Fruit fly (Drosophila melanogaster) whole organism, embryonic: ENCODE results near the gene Pink1.

ENCODE experiments used
- Atf-2 ChIP-seq: fragments of 200-800 bp; sonication (Bioruptor generic); optimal IDR thresholded peaks from 2 replicates; lab custom pipeline; 2016; ENCODE audit warnings: missing biosample characterization, missing genetic modification characterization
- BtbVII ChIP-seq: fragments of 200-800 bp; sonication (Bioruptor generic); optimal IDR thresholded peaks from 3 replicates; lab custom pipeline; 2017; ENCODE audit warnings: missing biosample characterization, mild to moderate bottlenecking, missing genetic modification characterization
- CG10274 ChIP-seq: fragments of 200-800 bp; sonication (Bioruptor generic); optimal IDR thresholded peaks from 3 replicates; lab custom pipeline; 2017; ENCODE audit warnings: missing biosample characterization, mild to moderate bottlenecking, missing genetic modification characterization
- CG11085 ChIP-seq: fragments of 200-800 bp; sonication (Bioruptor generic); IDR thresholded peaks from 2 replicates; pipeline ENCODE4 v1.3.6; 2022; ENCODE audit warnings: missing biosample characterization, missing genetic modification characterization
- CG12071 ChIP-seq: fragments of 200-800 bp; sonication (Bioruptor generic); optimal IDR thresholded peaks from 3 replicates; lab custom pipeline; 2018; ENCODE audit warnings: missing biosample characterization, mild to moderate bottlenecking, missing genetic modification characterization
- CG16813 ChIP-seq: fragments of 200-800 bp; sonication (Bioruptor generic); IDR thresholded peaks from 3 replicates; pipeline ENCODE4 v1.3.6; 2022; ENCODE audit warnings: missing biosample characterization, missing genetic modification characterization; ENCODE audit not compliant: partially characterized antibody
- CG18599 ChIP-seq: fragments of 200-800 bp; sonication (Bioruptor generic); optimal IDR thresholded peaks from 3 replicates; lab custom pipeline; 2017; ENCODE audit warnings: missing biosample characterization, missing genetic modification characterization, mild to moderate bottlenecking, moderate library complexity, missing genetic modification reagents
- CG2199 ChIP-seq: fragments of 200-800 bp; sonication (Bioruptor generic); IDR thresholded peaks from 3 replicates; pipeline ENCODE4 v1.3.6; 2022; ENCODE audit warnings: missing biosample characterization, missing genetic modification characterization
- CG30431 ChIP-seq: fragments of 200-800 bp; sonication (Bioruptor generic); optimal IDR thresholded peaks from 2 replicates; lab custom pipeline; 2017; ENCODE audit warnings: missing biosample characterization, missing genetic modification characterization
- CG31441 ChIP-seq: fragments of 200-800 bp; sonication (Bioruptor generic); IDR thresholded peaks from 2 replicates; pipeline ENCODE4 v1.3.6; 2022; ENCODE audit warnings: missing biosample characterization, missing genetic modification characterization
- CG3163 ChIP-seq: fragments of 200-800 bp; sonication (Bioruptor generic); optimal IDR thresholded peaks from 3 replicates; lab custom pipeline; 2016; ENCODE audit warnings: missing biosample characterization, missing genetic modification characterization
- CG32772 ChIP-seq: fragments of 200-800 bp; sonication (Bioruptor generic); IDR thresholded peaks from 2 replicates; pipeline ENCODE4 v1.3.6; 2022; ENCODE audit warnings: missing biosample characterization, missing genetic modification characterization
- CG3281 ChIP-seq: fragments of 200-800 bp; sonication (Bioruptor generic); optimal IDR thresholded peaks from 3 replicates; lab custom pipeline; 2017; ENCODE audit warnings: missing biosample characterization, mild to moderate bottlenecking, missing genetic modification characterization
- CG33557 ChIP-seq: fragments of 200-800 bp; sonication (Bioruptor generic); optimal IDR thresholded peaks from 2 replicates; lab custom pipeline; 2019; ENCODE audit warnings: missing biosample characterization, mild to moderate bottlenecking, missing genetic modification characterization, moderate library complexity
- CG5180 ChIP-seq: fragments of 200-800 bp; sonication (Bioruptor generic); optimal IDR thresholded peaks from 3 replicates; lab custom pipeline; 2017; ENCODE audit warnings: missing biosample characterization, missing genetic modification characterization, mild to moderate bottlenecking, moderate library complexity, missing genetic modification reagents
- CG6689 ChIP-seq: fragments of 200-800 bp; sonication (Bioruptor generic); IDR thresholded peaks from 2 replicates; pipeline ENCODE4 v1.3.6; 2022; ENCODE audit warnings: missing biosample characterization, missing genetic modification characterization
- CG7357 ChIP-seq: fragments of 200-800 bp; sonication (Bioruptor generic); IDR thresholded peaks from 3 replicates; pipeline ENCODE4 v1.3.6; 2022; ENCODE audit warnings: missing biosample characterization, missing genetic modification characterization
- CG7928 ChIP-seq: fragments of 200-800 bp; sonication (Bioruptor generic); optimal IDR thresholded peaks from 2 replicates; lab custom pipeline; 2017; ENCODE audit warnings: missing biosample characterization, mild to moderate bottlenecking, missing genetic modification characterization
- CG8089 ChIP-seq: fragments of 200-800 bp; sonication (Bioruptor generic); optimal IDR thresholded peaks from 3 replicates; lab custom pipeline; 2016; ENCODE audit warnings: missing biosample characterization, missing genetic modification characterization
- CG8765 ChIP-seq: fragments of 200-800 bp; sonication (Bioruptor generic); IDR thresholded peaks from 2 replicates; pipeline ENCODE4 v1.3.6; 2022; ENCODE audit warnings: missing biosample characterization, missing genetic modification characterization
- CG9437 ChIP-seq: fragments of 200-800 bp; sonication (Bioruptor generic); optimal IDR thresholded peaks from 2 replicates; lab custom pipeline; 2018; ENCODE audit warnings: missing biosample characterization, mild to moderate bottlenecking, missing genetic modification characterization
- Chrac-16 ChIP-seq: fragments of 200-800 bp; sonication (Bioruptor generic); optimal IDR thresholded peaks from 3 replicates; lab custom pipeline; 2016; ENCODE audit warnings: missing biosample characterization, missing genetic modification characterization
- Dfd ChIP-seq, 2 experiments: fragments of >200 bp; optimal IDR thresholded peaks; 2 replicates each; lab custom pipeline; 2017; ENCODE audit warnings: missing biosample characterization in 2 of 2, missing genetic modification characterization in 2 of 2
- Doc3 ChIP-seq: fragments of 200-800 bp; sonication (Bioruptor generic); IDR thresholded peaks from 3 replicates; pipeline ENCODE4 v1.3.6; 2022; ENCODE audit warnings: missing biosample characterization, missing genetic modification characterization; ENCODE audit not compliant: partially characterized antibody
- E2f2 ChIP-seq: fragments of 200-800 bp; sonication (Bioruptor generic); IDR thresholded peaks from 2 replicates; pipeline ENCODE4 v1.3.6; 2022; ENCODE audit warnings: missing biosample characterization, missing genetic modification characterization
- Myb ChIP-seq: fragments of 200-800 bp; sonication (Bioruptor generic); optimal IDR thresholded peaks from 2 replicates; lab custom pipeline; 2016; ENCODE audit warnings: missing biosample characterization, missing genetic modification characterization
- PHDP ChIP-seq: fragments of 200-800 bp; sonication (Bioruptor generic); optimal IDR thresholded peaks from 3 replicates; lab custom pipeline; 2018; ENCODE audit warnings: missing biosample characterization, mild to moderate bottlenecking, missing genetic modification characterization, moderate library complexity
- Ravus ChIP-seq: fragments of 200-800 bp; sonication (Bioruptor generic); IDR thresholded peaks from 2 replicates; pipeline ENCODE4 v1.3.6; 2022; ENCODE audit warnings: missing biosample characterization, missing genetic modification characterization
- TFAM ChIP-seq: fragments of 200-800 bp; sonication (Bioruptor generic); optimal IDR thresholded peaks from 2 replicates; lab custom pipeline; 2017; ENCODE audit warnings: missing biosample characterization, missing genetic modification characterization, inconsistent platforms
- crol ChIP-seq: fragments of 200-800 bp; sonication (Bioruptor generic); IDR thresholded peaks from 2 replicates; pipeline ENCODE4 v1.3.6; 2022; ENCODE audit warnings: missing biosample characterization, missing genetic modification characterization
- dmrt11E ChIP-seq: fragments of 200-800 bp; sonication (Bioruptor generic); optimal IDR thresholded peaks from 3 replicates; lab custom pipeline; 2018; ENCODE audit warnings: missing biosample characterization, mild to moderate bottlenecking, missing genetic modification characterization, moderate library complexity
- fd102C ChIP-seq: fragments of 200-800 bp; sonication (Bioruptor generic); optimal IDR thresholded peaks from 2 replicates; lab custom pipeline; 2018; ENCODE audit warnings: missing biosample characterization, mild to moderate bottlenecking, missing genetic modification characterization, moderate library complexity
- fd64A ChIP-seq: fragments of 200-800 bp; sonication (Bioruptor generic); optimal IDR thresholded peaks from 3 replicates; lab custom pipeline; 2018; ENCODE audit warnings: missing biosample characterization, mild to moderate bottlenecking, missing genetic modification characterization
- fu2 ChIP-seq: fragments of 200-800 bp; sonication (Bioruptor generic); optimal IDR thresholded peaks from 2 replicates; lab custom pipeline; 2016; ENCODE audit warnings: missing biosample characterization, missing genetic modification characterization
- grau ChIP-seq: fragments of 200-800 bp; optimal IDR thresholded peaks from 3 replicates; lab custom pipeline; 2019; ENCODE audit warnings: missing biosample characterization, mild to moderate bottlenecking, missing genetic modification characterization, moderate library complexity
- gsb-n ChIP-seq: fragments of 200-800 bp; sonication (Bioruptor generic); optimal IDR thresholded peaks from 3 replicates; lab custom pipeline; 2018; ENCODE audit warnings: missing biosample characterization, mild to moderate bottlenecking, missing genetic modification characterization
- h ChIP-seq: fragments of >200 bp; optimal IDR thresholded peaks from 2 replicates; lab custom pipeline; 2017
- her ChIP-seq: fragments of 200-800 bp; sonication (Bioruptor generic); optimal IDR thresholded peaks from 2 replicates; lab custom pipeline; 2016; ENCODE audit warnings: missing biosample characterization, missing genetic modification characterization
- ind ChIP-seq: fragments of 200-800 bp; sonication (Bioruptor generic); optimal IDR thresholded peaks from 3 replicates; lab custom pipeline; 2016; ENCODE audit warnings: missing biosample characterization, missing genetic modification characterization
- jing ChIP-seq: fragments of 200-800 bp; sonication (Bioruptor generic); optimal IDR thresholded peaks from 2 replicates; lab custom pipeline; 2018; ENCODE audit warnings: missing biosample characterization, mild to moderate bottlenecking, missing genetic modification characterization
- kay ChIP-seq: fragments of 200-800 bp; sonication (Bioruptor generic); optimal IDR thresholded peaks from 2 replicates; lab custom pipeline; 2016; ENCODE audit warnings: missing biosample characterization, missing genetic modification characterization
- lbe ChIP-seq: fragments of 200-800 bp; sonication (Bioruptor generic); optimal IDR thresholded peaks from 2 replicates; lab custom pipeline; 2016; ENCODE audit warnings: missing biosample characterization, mild to moderate bottlenecking, missing genetic modification characterization
- mam ChIP-seq: fragments of 200-800 bp; sonication (Bioruptor generic); optimal IDR thresholded peaks from 3 replicates; lab custom pipeline; 2016; ENCODE audit warnings: missing biosample characterization, missing genetic modification characterization
- nerfin-1 ChIP-seq: fragments of 200-800 bp; sonication (Bioruptor generic); optimal IDR thresholded peaks from 3 replicates; lab custom pipeline; 2019; ENCODE audit warnings: missing biosample characterization, mild to moderate bottlenecking, missing genetic modification characterization, moderate library complexity
- nom ChIP-seq: fragments of 200-800 bp; sonication (Bioruptor generic); optimal IDR thresholded peaks from 2 replicates; lab custom pipeline; 2017; ENCODE audit warnings: missing biosample characterization, missing genetic modification characterization, mild to moderate bottlenecking, moderate library complexity, missing genetic modification reagents
- peb ChIP-seq: fragments of 200-800 bp; sonication (Bioruptor generic); IDR thresholded peaks from 2 replicates; pipeline ENCODE4 v1.3.6; 2022; ENCODE audit warnings: missing biosample characterization, missing genetic modification characterization
- pho ChIP-seq: fragments of 200-800 bp; sonication (Bioruptor generic); optimal IDR thresholded peaks from 2 replicates; lab custom pipeline; 2016; ENCODE audit warnings: missing biosample characterization, missing genetic modification characterization
- pnt ChIP-seq: fragments of 200-800 bp; sonication (Bioruptor generic); optimal IDR thresholded peaks from 3 replicates; lab custom pipeline; 2016; ENCODE audit warnings: missing biosample characterization, missing genetic modification characterization
- psq ChIP-seq: fragments of 200-800 bp; sonication (Bioruptor generic); optimal IDR thresholded peaks from 2 replicates; lab custom pipeline; 2017; ENCODE audit warnings: missing biosample characterization, missing genetic modification characterization
- salm ChIP-seq: fragments of 200-800 bp; sonication (Bioruptor generic); optimal IDR thresholded peaks from 2 replicates; lab custom pipeline; 2018; ENCODE audit warnings: missing biosample characterization, mild to moderate bottlenecking, missing genetic modification characterization
- sqz ChIP-seq: fragments of 200-800 bp; sonication (Bioruptor generic); optimal IDR thresholded peaks from 3 replicates; lab custom pipeline; 2018; ENCODE audit warnings: missing biosample characterization, mild to moderate bottlenecking, missing genetic modification characterization
- usp ChIP-seq: fragments of >200 bp; optimal IDR thresholded peaks from 2 replicates; lab custom pipeline; 2017; ENCODE audit warnings: missing biosample characterization, missing genetic modification characterization

Pink1 gene

DNA sequence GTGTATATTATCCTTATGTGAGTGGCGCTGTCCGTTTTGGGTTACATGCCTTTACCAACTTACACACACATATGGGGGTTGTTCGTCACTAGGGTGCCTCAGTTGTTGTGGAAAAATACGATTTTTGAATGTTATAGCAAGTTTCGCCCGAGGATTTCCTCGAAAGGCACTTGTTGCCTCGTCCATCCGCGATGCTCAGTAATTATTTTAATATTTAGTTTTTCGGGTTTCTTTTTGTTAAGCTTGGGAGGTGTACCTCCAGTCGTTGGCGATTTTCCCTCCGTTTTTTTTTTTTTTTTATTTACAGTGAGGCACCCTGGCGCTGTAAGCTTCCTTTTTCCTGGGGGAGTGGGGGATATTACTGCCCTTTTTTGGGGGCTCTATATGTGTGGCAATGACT is 12.9 kb downstream of the Pink1 start (continued):
- TF ChIP-seq pnt (peak; percentile 34), TFAM (no peak), CG18599 (GFP tag; lab: Kevin White, UChicago) (peak; percentile 94), CG31441 (peak; percentile 75), Doc3 (no peak), mam (GFP tag; lab: Kevin White, UChicago) (peak; percentile 53), kay (peak; percentile 29), salm (tag; lab: Kevin White, UChicago) (peak; percentile 45), Dfd (GFP tag; optimal IDR thresholded peaks at IDR 0.05; lab: Kevin White, UChicago) (no peak), fd64A (no peak), CG7357 (GFP tag; lab: Robert Waterston, UW) (no peak), CG16813 (GFP tag; lab: Robert Waterston, UW) (no peak), CG33557 (GFP tag; lab: Kevin White, UChicago) (peak; percentile 52), CG9437 (GFP tag; lab: Kevin White, UChicago) (peak; percentile 46), Myb (GFP tag; lab: Kevin White, UChicago) (peak; percentile 45), CG32772 (GFP tag; lab: Robert Waterston, UW) (peak; percentile 54), psq (GFP tag; lab: Kevin White, UChicago) (peak; percentile 4), dmrt11E (tag; lab: Kevin White, UChicago) (peak; percentile 34), her (peak; percentile 44), grau (tag; lab: Kevin White, UChicago) (peak; percentile 75), CG2199 (GFP tag; lab: Robert Waterston, UW) (no peak), h (lab: Kevin White, UChicago) (no peak), pho (peak; percentile 63), CG5180 (GFP tag; lab: Kevin White, UChicago) (peak; percentile 58), CG8765 (0 out of 2 replicates have a peak, but pooled peaks have one; percentile 16), Atf-2 (peak; percentile 42), CG6689 (GFP tag; lab: Robert Waterston, UW) (peak; percentile 66), fd102C (GFP tag; lab: Kevin White, UChicago) (no peak), CG3163 (GFP tag; lab: Kevin White, UChicago) (peak; percentile 18), peb (GFP tag; lab: Robert Waterston, UW) (no peak), lbe (GFP tag; lab: Kevin White, UChicago) (peak; percentile 7), PHDP (tag; lab: Kevin White, UChicago) (peak; percentile 79), fu2 (GFP tag; lab: Kevin White, UChicago) (peak; percentile 22), CG30431 (GFP tag; lab: Kevin White, UChicago) (peak; percentile 42), nom (peak; percentile 79), CG3281 (GFP tag; lab: Kevin White, UChicago) (peak; percentile 73), Ravus (peak; percentile 35), BtbVII (peak; percentile 73), gsb-n (peak; percentile 13), sqz (GFP tag; lab: Kevin White, UChicago) (peak; percentile 43), CG11085 (no peak), ind (GFP tag; lab: Kevin White, UChicago) (peak; percentile 52), crol (GFP tag; lab: Robert Waterston, UW) (0 out of 2 replicates have a peak, but pooled peaks have one; percentile 17), CG8089 (GFP tag; lab: Kevin White, UChicago) (peak; percentile 29), usp (no peak), nerfin-1 (tag; lab: Kevin White, UChicago) (peak; percentile 63), CG7928 (GFP tag; lab: Kevin White, UChicago) (no peak), CG12071 (GFP tag; lab: Kevin White, UChicago) (peak; percentile 39), jing (GFP tag; lab: Kevin White, UChicago) (no peak), E2f2 (GFP tag; lab: Robert Waterston, UW) (peak; percentile 56; the same call in 1 of the 2 replicates), Chrac-16 (GFP tag; lab: Kevin White, UChicago) (peak; percentile 33), CG10274 (no peak)
